Worm (Caenorhabditis elegans): ENCODE data around the gene F13D11.4.

Gene F13D11.4

DNA sequence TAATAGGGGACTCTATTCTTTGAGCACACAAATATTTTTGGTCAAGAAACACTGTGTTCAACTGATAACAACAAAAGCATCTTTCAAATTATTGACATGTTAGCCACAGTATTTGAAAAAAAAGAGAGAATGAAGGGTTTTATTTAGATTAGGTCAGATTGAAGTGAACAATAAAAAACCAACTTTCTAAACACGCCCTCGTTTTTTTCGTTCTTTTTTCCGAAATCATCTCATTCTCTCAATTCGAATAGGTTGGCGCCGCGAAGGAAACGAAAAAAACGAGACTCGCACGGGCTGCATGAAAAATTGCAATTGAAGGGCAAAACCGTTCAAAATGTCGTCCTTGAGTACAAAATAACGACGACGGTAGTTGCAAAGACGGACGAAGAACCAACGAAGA, 20.3 kb downstream of the F13D11.4 start:
- TF ChIP-seq lir-1 (GFP tag; conservative IDR thresholded peaks at IDR 0.05) (no peak), dox-1 (GFP tag; IDR thresholded peaks at IDR 0.05) (peak; percentile 36; the same call in 1 of the 2 replicates), nhr-80 (tag; optimal IDR thresholded peaks at IDR 0.05) (peak; percentile 64)

DNA sequence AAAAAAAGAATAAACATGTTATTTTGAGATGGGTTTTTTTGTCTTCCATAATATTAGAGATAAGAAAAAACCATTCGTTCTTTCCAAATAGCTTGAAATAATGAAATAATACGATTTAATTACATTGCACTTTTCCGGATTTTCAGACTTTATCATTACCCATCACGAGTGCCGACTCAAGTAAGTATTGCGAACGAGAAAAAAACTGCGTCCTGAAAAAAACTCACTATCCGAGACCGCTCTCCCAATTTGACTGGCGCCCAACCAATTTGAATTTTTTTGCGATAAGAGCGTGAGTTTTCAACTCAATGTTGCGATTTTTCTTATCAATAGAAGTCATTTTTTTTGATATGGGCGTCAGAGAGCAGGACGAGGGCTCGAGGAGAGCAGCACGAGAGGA, 21.6 kb downstream of the F13D11.4 start:
- no peak for TF ChIP-seq ceh-58 (GFP tag; IDR thresholded peaks at IDR 0.05)
- peak; percentile 13; the same call in 1 of the 2 replicates for TF ChIP-seq hmg-1.2 (GFP tag; IDR thresholded peaks at IDR 0.05)
- TF ChIP-seq atf-7 (tag; optimal IDR thresholded peaks at IDR 0.05), result peak; percentile 10
- TF ChIP-seq pha-4 (tag; optimal IDR thresholded peaks at IDR 0.05), result peak; percentile 40
- TF ChIP-seq dox-1 (GFP tag; IDR thresholded peaks at IDR 0.05), result peak; percentile 53
- no peak for TF ChIP-seq repo-1 (tag; optimal IDR thresholded peaks at IDR 0.05)
- no peak for TF ChIP-seq madf-10 (tag; optimal IDR thresholded peaks at IDR 0.05)
- TF ChIP-seq unc-62 (GFP tag; optimal IDR thresholded peaks at IDR 0.05), result peak; percentile 59
- peak; percentile 86 for TF ChIP-seq ets-4 (GFP tag; optimal IDR thresholded peaks at IDR 0.05)
- TF ChIP-seq B0336.3 (GFP tag; IDR thresholded peaks at IDR 0.05), result peak; percentile 24; the same call in 1 of the 2 replicates
- no peak for TF ChIP-seq mcd-1 (GFP tag; IDR thresholded peaks at IDR 0.05)
- TF ChIP-seq tlf-1 (GFP tag; optimal IDR thresholded peaks at IDR 0.05), result no peak
- TF ChIP-seq cebp-1 (GFP tag; IDR thresholded peaks at IDR 0.05), result no peak
- TF ChIP-seq cebp-1 (tag; optimal IDR thresholded peaks at IDR 0.05), result peak; percentile 50
- peak; percentile 97 for TF ChIP-seq nhr-80 (tag; optimal IDR thresholded peaks at IDR 0.05)
- TF ChIP-seq F49E8.2 (tag; optimal IDR thresholded peaks at IDR 0.05; ENCODE audit: insufficient read depth), result no peak
- TF ChIP-seq hmg-20 (GFP tag; IDR thresholded peaks at IDR 0.05), result no peak

DNA sequence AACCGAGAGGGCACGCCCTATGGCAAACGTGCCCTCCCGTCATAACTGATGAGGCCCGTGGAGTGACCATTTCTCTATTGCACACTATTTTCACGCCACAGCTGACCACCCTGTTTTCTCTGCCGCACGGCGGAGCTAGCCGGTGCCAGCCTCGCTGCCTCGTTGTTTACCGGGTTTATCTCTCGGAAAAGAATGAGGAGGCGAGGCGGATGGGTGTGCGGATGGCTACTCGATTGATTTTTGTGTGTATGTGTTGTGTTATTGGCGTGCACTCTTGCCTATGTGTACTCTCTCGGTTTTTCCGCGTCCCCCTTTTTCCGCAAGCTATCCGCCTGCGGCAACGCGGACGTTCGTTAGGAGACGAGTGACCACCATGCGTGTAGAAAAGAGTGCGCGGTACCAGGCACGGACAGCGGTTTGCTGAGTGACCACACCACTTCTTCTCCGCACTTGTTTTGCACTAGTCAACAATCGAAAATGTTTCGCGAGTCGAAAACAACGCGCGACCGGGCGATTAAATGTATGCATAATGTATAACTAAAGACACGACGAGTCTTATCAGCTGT, 22.5 kb downstream of the F13D11.4 start:
- TF ChIP-seq K12H6.12 (tag; optimal IDR thresholded peaks at IDR 0.05) (peak; percentile 67), attf-5 (GFP tag; optimal IDR thresholded peaks at IDR 0.05) (peak; percentile 8), rcor-1 (GFP tag; IDR thresholded peaks at IDR 0.05) (0 out of 2 replicates have a peak, but pooled peaks have one; percentile 6), ceh-27 (GFP tag; optimal IDR thresholded peaks at IDR 0.05) (no peak), lin-40 (tag; optimal IDR thresholded peaks at IDR 0.05) (peak; percentile 17), ekl-4 (GFP tag; IDR thresholded peaks at IDR 0.05) (no peak), zfh-2 (GFP tag; conservative IDR thresholded peaks at IDR 0.05) (peak; percentile 93), egl-18 (GFP tag; IDR thresholded peaks at IDR 0.05) (0 out of 2 replicates have a peak, but pooled peaks have one; percentile 25), aptf-3 (GFP tag; IDR thresholded peaks at IDR 0.05) (no peak), ztf-28 (GFP tag; IDR thresholded peaks at IDR 0.05) (no peak), zim-3 (tag; optimal IDR thresholded peaks at IDR 0.05) (peak; percentile 46), F37B4.10 (GFP tag; IDR thresholded peaks at IDR 0.05) (0 out of 2 replicates have a peak, but pooled peaks have one; percentile 79), let-526 (GFP tag; IDR thresholded peaks at IDR 0.05) (0 out of 2 replicates have a peak, but pooled peaks have one; percentile 15), hmg-1.2 (GFP tag; IDR thresholded peaks at IDR 0.05) (peak; percentile 39; the same call in 1 of the 2 replicates), chd-7 (tag; optimal IDR thresholded peaks at IDR 0.05) (peak; percentile 42), somi-1 (GFP tag; optimal IDR thresholded peaks at IDR 0.05) (peak; percentile 31)

DNA sequence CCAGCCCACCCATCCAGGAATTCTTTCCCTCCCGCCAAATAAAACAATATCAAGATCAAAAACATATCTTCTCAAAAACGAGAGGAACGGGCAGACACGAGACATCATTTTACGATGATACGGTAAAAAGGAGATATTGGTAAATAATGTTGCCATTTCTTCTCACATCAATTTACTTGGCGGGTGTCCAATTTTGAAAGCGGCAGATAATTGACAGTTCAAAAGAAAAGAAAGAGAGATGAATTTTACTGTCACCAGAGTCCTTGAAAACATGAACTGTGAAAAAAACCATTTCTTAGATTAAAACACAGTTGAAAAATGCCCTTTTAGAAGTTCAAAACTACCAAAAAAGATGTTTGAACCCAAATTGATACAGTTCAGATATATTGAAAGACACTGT, 23.9 kb downstream of the F13D11.4 start:
- TF ChIP-seq bed-2 (GFP tag; IDR thresholded peaks at IDR 0.05) (no peak), madf-8 (GFP tag; conservative IDR thresholded peaks at IDR 0.05) (no peak), T26A5.8 (tag; optimal IDR thresholded peaks at IDR 0.05) (no peak), rpc-1 (optimal IDR thresholded peaks at IDR 0.05) (no peak), rpc-1 (tag; optimal IDR thresholded peaks at IDR 0.05) (no peak), lin-40 (tag; optimal IDR thresholded peaks at IDR 0.05) (no peak), F37B4.10 (GFP tag; IDR thresholded peaks at IDR 0.05) (no peak), rcor-1 (GFP tag; IDR thresholded peaks at IDR 0.05) (no peak), efl-1 (GFP tag; optimal IDR thresholded peaks at IDR 0.05) (no peak), lsy-27 (tag; optimal IDR thresholded peaks at IDR 0.05; ENCODE audit: borderline replicate concordance, insufficient read depth) (no peak), C06A6.2 (GFP tag; conservative IDR thresholded peaks at IDR 0.05) (no peak), ceh-58 (GFP tag; IDR thresholded peaks at IDR 0.05) (no peak)

Measured in whole organism, young adult.